Worm (Caenorhabditis elegans) whole organism, L3 larva: Measurements from ENCODE around the gene ZC262.7.

Experiments used
- R02D3.7 ChIP-seq: fragments of 150-350 bp; optimal IDR thresholded peaks from 2 replicates; lab custom pipeline; 2014; ENCODE audit warnings: missing biosample characterization, missing genetic modification characterization
- ZK546.5 ChIP-seq: sonication (generic microtip); optimal IDR thresholded peaks from 2 replicates; lab custom pipeline; 2017; ENCODE audit warnings: missing biosample characterization, missing genetic modification characterization
- aly-2 ChIP-seq: fragments of 150-350 bp; optimal IDR thresholded peaks from 2 replicates; lab custom pipeline; 2014; ENCODE audit warnings: missing biosample characterization, missing genetic modification characterization
- ceh-16 ChIP-seq: sonication (generic microtip); optimal IDR thresholded peaks from 2 replicates; lab custom pipeline; 2017; ENCODE audit warnings: missing biosample characterization, missing genetic modification characterization
- ceh-82 ChIP-seq: fragments of 150-350 bp; optimal IDR thresholded peaks from 2 replicates; lab custom pipeline; 2014; ENCODE audit warnings: missing biosample characterization, missing genetic modification characterization
- ceh-9 ChIP-seq: sonication (generic microtip); optimal IDR thresholded peaks from 2 replicates; lab custom pipeline; 2018; ENCODE audit warnings: missing biosample characterization, missing genetic modification characterization
- daf-12 ChIP-seq: fragments of 150-350 bp; optimal IDR thresholded peaks from 2 replicates; lab custom pipeline; 2014; ENCODE audit warnings: missing biosample characterization, missing genetic modification reagents, missing genetic modification characterization
- egl-27 ChIP-seq: sonication (generic microtip); optimal IDR thresholded peaks from 4 replicates; lab custom pipeline; 2017; ENCODE audit warnings: missing biosample characterization, missing genetic modification reagents, missing genetic modification characterization
- egl-5 ChIP-seq: fragments of 150-350 bp; optimal IDR thresholded peaks from 2 replicates; lab custom pipeline; 2017; ENCODE audit warnings: missing biosample characterization, missing genetic modification reagents, missing genetic modification characterization, inconsistent platforms
- elt-1 ChIP-seq: fragments of 150-350 bp; optimal IDR thresholded peaks from 2 replicates; lab custom pipeline; 2014; ENCODE audit warnings: missing biosample characterization, missing genetic modification characterization
- elt-2 ChIP-seq: sonication (generic microtip); optimal IDR thresholded peaks from 2 replicates; lab custom pipeline; 2016; ENCODE audit warnings: missing genetic modification reagents, mild to moderate bottlenecking, missing genetic modification characterization, missing compliant biosample characterization
- elt-3 ChIP-seq, 3 experiments: fragments of 150-350 bp in 1 of 3; sonication (generic microtip) in 2 of 3; optimal IDR thresholded peaks; 2 replicates in 2 of 3; 4 replicates in 1 of 3; lab custom pipeline; 2014 to 2017; ENCODE audit warnings: missing biosample characterization in 3 of 3, missing genetic modification characterization in 3 of 3
- eor-1 ChIP-seq, 2 experiments: fragments of 150-350 bp; optimal IDR thresholded peaks; 2 replicates each; lab custom pipeline; 2014 to 2018; ENCODE audit warnings: missing biosample characterization in 2 of 2, missing genetic modification characterization in 2 of 2
- fkh-10 ChIP-seq: sonication (generic microtip); optimal IDR thresholded peaks from 2 replicates; lab custom pipeline; 2017; ENCODE audit warnings: missing biosample characterization, missing genetic modification reagents, missing genetic modification characterization
- fkh-2 ChIP-seq: fragments of 150-350 bp; optimal IDR thresholded peaks from 2 replicates; lab custom pipeline; 2014; ENCODE audit warnings: missing biosample characterization, missing genetic modification reagents, missing genetic modification characterization
- fos-1 ChIP-seq: fragments of 150-350 bp; optimal IDR thresholded peaks from 2 replicates; lab custom pipeline; 2014; ENCODE audit warnings: missing biosample characterization, missing genetic modification characterization
- hmg-11 ChIP-seq: sonication (generic microtip); optimal IDR thresholded peaks from 2 replicates; lab custom pipeline; 2016; ENCODE audit warnings: missing genetic modification characterization, missing compliant biosample characterization
- jun-1 ChIP-seq: fragments of 150-350 bp; optimal IDR thresholded peaks from 2 replicates; lab custom pipeline; 2014; ENCODE audit warnings: missing biosample characterization, missing genetic modification reagents, missing genetic modification characterization
- lin-15B ChIP-seq: fragments of 150-350 bp; optimal IDR thresholded peaks from 2 replicates; lab custom pipeline; 2014; ENCODE audit warnings: missing biosample characterization, missing genetic modification characterization
- lin-39 ChIP-seq: fragments of 150-350 bp; optimal IDR thresholded peaks from 2 replicates; lab custom pipeline; 2018; ENCODE audit warnings: missing biosample characterization, missing genetic modification reagents, missing genetic modification characterization
- lsy-12 ChIP-seq: sonication (generic microtip); optimal IDR thresholded peaks from 2 replicates; lab custom pipeline; 2016; ENCODE audit warnings: mild to moderate bottlenecking, missing genetic modification characterization, missing compliant biosample characterization
- mdl-1 ChIP-seq: fragments of 150-350 bp; optimal IDR thresholded peaks from 2 replicates; lab custom pipeline; 2014; ENCODE audit warnings: missing biosample characterization, missing genetic modification characterization
- mml-1 ChIP-seq: fragments of 150-350 bp; sonication (generic microtip); optimal IDR thresholded peaks from 3 replicates; lab custom pipeline; 2014; ENCODE audit warnings: missing biosample characterization, missing genetic modification characterization
- nfya-1 ChIP-seq: sonication (generic microtip); optimal IDR thresholded peaks from 2 replicates; lab custom pipeline; 2017; ENCODE audit warnings: missing genetic modification characterization, mild to moderate bottlenecking, missing compliant biosample characterization, antibody characterized with exemption, moderate library complexity; ENCODE audit not compliant: insufficient read depth
- nhr-11 ChIP-seq: fragments of 150-350 bp; optimal IDR thresholded peaks from 2 replicates; lab custom pipeline; 2014; ENCODE audit warnings: missing biosample characterization, missing genetic modification characterization
- nhr-12 ChIP-seq: fragments of 150-350 bp; optimal IDR thresholded peaks from 2 replicates; lab custom pipeline; 2014; ENCODE audit warnings: missing biosample characterization, missing genetic modification characterization
- nhr-23 ChIP-seq: fragments of 150-350 bp; optimal IDR thresholded peaks from 2 replicates; lab custom pipeline; 2014; ENCODE audit warnings: missing biosample characterization, missing genetic modification reagents, missing genetic modification characterization
- nhr-25 ChIP-seq: sonication (generic microtip); optimal IDR thresholded peaks from 2 replicates; lab custom pipeline; 2017; ENCODE audit warnings: missing biosample characterization, missing genetic modification characterization
- nhr-28 ChIP-seq: fragments of 150-350 bp; optimal IDR thresholded peaks from 2 replicates; lab custom pipeline; 2014; ENCODE audit warnings: missing biosample characterization, missing genetic modification characterization
- nhr-43 ChIP-seq: sonication (generic microtip); optimal IDR thresholded peaks from 2 replicates; lab custom pipeline; 2016; ENCODE audit warnings: mild to moderate bottlenecking, missing genetic modification characterization, missing compliant biosample characterization; ENCODE audit not compliant: poor library complexity, severe bottlenecking
- nhr-67 ChIP-seq: fragments of 150-350 bp; optimal IDR thresholded peaks from 2 replicates; lab custom pipeline; 2014; ENCODE audit warnings: missing biosample characterization, missing genetic modification characterization
- nhr-76 ChIP-seq: fragments of 150-350 bp; sonication (generic microtip); optimal IDR thresholded peaks from 5 replicates; lab custom pipeline; 2014; ENCODE audit warnings: missing biosample characterization, missing genetic modification characterization
- nhr-77 ChIP-seq: fragments of 150-350 bp; optimal IDR thresholded peaks from 2 replicates; lab custom pipeline; 2014; ENCODE audit warnings: missing biosample characterization, missing genetic modification characterization
- pha-4 ChIP-seq: fragments of 150-350 bp; optimal IDR thresholded peaks from 2 replicates; lab custom pipeline; 2014; ENCODE audit warnings: missing biosample characterization, missing genetic modification reagents, missing genetic modification characterization
- pqm-1 ChIP-seq: fragments of 150-350 bp; optimal IDR thresholded peaks from 2 replicates; lab custom pipeline; 2017; ENCODE audit warnings: missing biosample characterization, missing genetic modification characterization, inconsistent platforms
- sea-2 ChIP-seq: fragments of 150-350 bp; sonication (generic microtip); optimal IDR thresholded peaks from 4 replicates; lab custom pipeline; 2014; ENCODE audit warnings: missing biosample characterization, missing genetic modification reagents, missing genetic modification characterization
- skn-1 ChIP-seq: fragments of 150-350 bp; optimal IDR thresholded peaks from 2 replicates; lab custom pipeline; 2014; ENCODE audit warnings: missing biosample characterization, missing genetic modification characterization
- tbx-2 ChIP-seq: sonication (generic microtip); optimal IDR thresholded peaks from 2 replicates; lab custom pipeline; 2016; ENCODE audit warnings: mild to moderate bottlenecking, missing genetic modification characterization, missing compliant biosample characterization
- unc-62 ChIP-seq: fragments of 150-350 bp; sonication (generic microtip); optimal IDR thresholded peaks from 4 replicates; lab custom pipeline; 2014; ENCODE audit warnings: missing biosample characterization, missing genetic modification reagents, missing genetic modification characterization
- zag-1 ChIP-seq: fragments of 150-350 bp; optimal IDR thresholded peaks from 2 replicates; lab custom pipeline; 2014; ENCODE audit warnings: missing biosample characterization, missing genetic modification characterization
- ztf-11 ChIP-seq: fragments of 150-350 bp; optimal IDR thresholded peaks from 2 replicates; lab custom pipeline; 2014; ENCODE audit warnings: missing biosample characterization, missing genetic modification characterization
- ztf-4 ChIP-seq: fragments of 150-350 bp; optimal IDR thresholded peaks from 2 replicates; lab custom pipeline; 2014; ENCODE audit warnings: missing biosample characterization, missing genetic modification characterization

Gene ZC262.7

ce11 chrIII:8324412-8324811 lies 19.7 kb downstream of the ZC262.7 start, which contains the start of gene F10E9.12:
Gene F10E9.12 (plus strand): TSS chrIII:8324542.
- TF ChIP-seq daf-12, result no peak
- no peak for TF ChIP-seq nhr-11 (tag; lab: Kevin White, UChicago)
- no peak for TF ChIP-seq fkh-10 (GFP tag; lab: Kevin White, UChicago)
- TF ChIP-seq elt-1 (tag; lab: Kevin White, UChicago), result no peak
- peak; percentile 5 for TF ChIP-seq pha-4 (tag; lab: Kevin White, UChicago)
- no peak for TF ChIP-seq fos-1
- peak; percentile 43 for TF ChIP-seq pqm-1 (tag; lab: Kevin White, UChicago)
- no peak for TF ChIP-seq nfya-1 (tag; lab: Kevin White, UChicago)
- TF ChIP-seq elt-2 (tag; lab: Kevin White, UChicago), result peak; percentile 74
- TF ChIP-seq, all 47 proteins: peak for 3

- TF ChIP-seq nhr-11 (tag; lab: Kevin White, UChicago) (peak; percentile 62), pqm-1 (tag; lab: Kevin White, UChicago) (no peak), nhr-23 (no peak), unc-62 (GFP tag; lab: Kevin White, UChicago) (no peak)
Observed at ce11 chrIII:8322645-8323213, 21.4 kb downstream of the ZC262.7 start, which contains the start of gene F10E9.1. Gene F10E9.1 (plus strand): TSS chrIII:8323163.

ce11 chrIII:8321225-8321624 lies 22.9 kb downstream of the ZC262.7 start:
- TF ChIP-seq nfya-1 (tag; lab: Kevin White, UChicago) (peak; percentile 3), nhr-77 (no peak), ceh-82 (no peak), lsy-12 (tag; lab: Kevin White, UChicago) (no peak), elt-3 (tag; optimal IDR thresholded peaks at IDR 0.05; lab: Kevin White, UChicago) (no peak), aly-2 (no peak)

- no peak for TF ChIP-seq tbx-2
- TF ChIP-seq, all 47 proteins: peak for 0
Observed at ce11 chrIII:8320183-8320582, 24.0 kb downstream of the ZC262.7 start, which contains the start of gene F10E9.10. Gene F10E9.10 (minus strand): TSS chrIII:8320283.

- TF ChIP-seq eor-1 (tag; optimal IDR thresholded peaks at IDR 0.05; lab: Kevin White, UChicago), result no peak
- peak; percentile 61 for TF ChIP-seq hmg-11 (tag; lab: Kevin White, UChicago)
- no peak for TF ChIP-seq ztf-11 (tag; lab: Kevin White, UChicago)
- TF ChIP-seq ZK546.5 (tag; lab: Kevin White, UChicago), result no peak
- peak; percentile 2 for TF ChIP-seq pqm-1 (tag; lab: Kevin White, UChicago)
- peak; percentile 86 for TF ChIP-seq nfya-1 (tag; lab: Kevin White, UChicago)
- peak; percentile 64 for TF ChIP-seq egl-5 (tag; lab: Kevin White, UChicago)
- no peak for TF ChIP-seq tbx-2
- TF ChIP-seq ceh-16 (tag; lab: Kevin White, UChicago), result no peak
- TF ChIP-seq ceh-9 (tag; lab: Kevin White, UChicago), result no peak
- TF ChIP-seq egl-27 (tag; lab: Kevin White, UChicago), result no peak
- no peak for TF ChIP-seq nhr-76
- TF ChIP-seq fkh-10 (GFP tag; lab: Kevin White, UChicago), result no peak
- no peak for TF ChIP-seq fos-1
- TF ChIP-seq zag-1 (tag; lab: Kevin White, UChicago), result no peak
- TF ChIP-seq elt-2 (tag; lab: Kevin White, UChicago), result peak; percentile 2
- TF ChIP-seq nhr-43 (tag; lab: Kevin White, UChicago), result peak; percentile 83
- TF ChIP-seq skn-1 (tag; lab: Kevin White, UChicago), result no peak
- TF ChIP-seq aly-2, result no peak
- no peak for TF ChIP-seq sea-2
- no peak for TF ChIP-seq fkh-2
- no peak for TF ChIP-seq ztf-4 (tag; lab: Kevin White, UChicago)
- TF ChIP-seq mml-1, result no peak
- peak; percentile 84 for TF ChIP-seq nhr-23
- TF ChIP-seq nhr-77, result no peak
- no peak for TF ChIP-seq jun-1 (tag; lab: Kevin White, UChicago)
- TF ChIP-seq nhr-12, result no peak
- TF ChIP-seq unc-62 (GFP tag; lab: Kevin White, UChicago), result no peak
- TF ChIP-seq mdl-1 (tag; lab: Kevin White, UChicago), result no peak
- TF ChIP-seq nhr-67 (tag; lab: Kevin White, UChicago), result no peak
- TF ChIP-seq nhr-25 (tag; lab: Kevin White, UChicago), result peak; percentile 76
- TF ChIP-seq nhr-11 (tag; lab: Kevin White, UChicago), result no peak
- no peak for TF ChIP-seq daf-12
- no peak for TF ChIP-seq ceh-82
- no peak for TF ChIP-seq nhr-28 (tag; lab: Kevin White, UChicago)
- TF ChIP-seq lsy-12 (tag; lab: Kevin White, UChicago), result peak; percentile 50
- peak; percentile 40 for TF ChIP-seq lin-39 (tag; lab: Kevin White, UChicago)
- TF ChIP-seq elt-1 (tag; lab: Kevin White, UChicago), result no peak
- TF ChIP-seq R02D3.7 (tag; lab: Kevin White, UChicago), result peak; percentile 55
- TF ChIP-seq lin-15B (tag; lab: Kevin White, UChicago), result peak; percentile 84
Observed at ce11 chrIII:8319100-8319499, 25.0 kb downstream of the ZC262.7 start, which contains the start of gene F10E9.11. Gene F10E9.11 (minus strand): TSS chrIII:8319260.
